Worm (Caenorhabditis elegans) whole organism, L3 larva: ENCODE measurements around the gene T09B9.4.

Source experiments
- R02D3.7 ChIP-seq: fragments of 150-350 bp; optimal IDR thresholded peaks from 2 replicates; lab custom pipeline; 2014; ENCODE audit warnings: missing biosample characterization, missing genetic modification characterization
- fkh-10 ChIP-seq: sonication (generic microtip); optimal IDR thresholded peaks from 2 replicates; lab custom pipeline; 2017; ENCODE audit warnings: missing biosample characterization, missing genetic modification reagents, missing genetic modification characterization
- fos-1 ChIP-seq: fragments of 150-350 bp; optimal IDR thresholded peaks from 2 replicates; lab custom pipeline; 2014; ENCODE audit warnings: missing biosample characterization, missing genetic modification characterization
- lsy-12 ChIP-seq: sonication (generic microtip); optimal IDR thresholded peaks from 2 replicates; lab custom pipeline; 2016; ENCODE audit warnings: mild to moderate bottlenecking, missing genetic modification characterization, missing compliant biosample characterization
- mdl-1 ChIP-seq: fragments of 150-350 bp; optimal IDR thresholded peaks from 2 replicates; lab custom pipeline; 2014; ENCODE audit warnings: missing biosample characterization, missing genetic modification characterization
- nhr-11 ChIP-seq: fragments of 150-350 bp; optimal IDR thresholded peaks from 2 replicates; lab custom pipeline; 2014; ENCODE audit warnings: missing biosample characterization, missing genetic modification characterization
- pqm-1 ChIP-seq: fragments of 150-350 bp; optimal IDR thresholded peaks from 2 replicates; lab custom pipeline; 2017; ENCODE audit warnings: missing biosample characterization, missing genetic modification characterization, inconsistent platforms
- tbx-2 ChIP-seq: sonication (generic microtip); optimal IDR thresholded peaks from 2 replicates; lab custom pipeline; 2016; ENCODE audit warnings: mild to moderate bottlenecking, missing genetic modification characterization, missing compliant biosample characterization
- unc-62 ChIP-seq: fragments of 150-350 bp; sonication (generic microtip); optimal IDR thresholded peaks from 4 replicates; lab custom pipeline; 2014; ENCODE audit warnings: missing biosample characterization, missing genetic modification reagents, missing genetic modification characterization
- ztf-4 ChIP-seq: fragments of 150-350 bp; optimal IDR thresholded peaks from 2 replicates; lab custom pipeline; 2014; ENCODE audit warnings: missing biosample characterization, missing genetic modification characterization

ce11 chrX:9798530-9798929 lies 24.4 kb upstream of the T09B9.4 start, which contains the start of gene F36G3.3:
- no peak for TF ChIP-seq fos-1 (tag; lab: Kevin White, UChicago)
- no peak for TF ChIP-seq ztf-4 (tag; lab: Kevin White, UChicago)
- peak; percentile 35 for TF ChIP-seq fkh-10 (GFP tag; lab: Kevin White, UChicago)
- no peak for TF ChIP-seq unc-62 (GFP tag; lab: Kevin White, UChicago)
- no peak for TF ChIP-seq nhr-11 (tag; lab: Kevin White, UChicago)
- no peak for TF ChIP-seq mdl-1 (tag; lab: Kevin White, UChicago)
- no peak for TF ChIP-seq R02D3.7
- no peak for TF ChIP-seq lsy-12 (tag; lab: Kevin White, UChicago)
- TF ChIP-seq pqm-1, result no peak
- TF ChIP-seq tbx-2 (tag; lab: Kevin White, UChicago), result no peak
